Fruit fly (Drosophila melanogaster) whole organism, wandering third instar larva: ENCODE results near the gene CG44088.

ENCODE experiments used
- Abd-B ChIP-seq: fragments of >200 bp; optimal IDR thresholded peaks from 2 replicates; lab custom pipeline; 2017; ENCODE audit warnings: missing biosample characterization, missing genetic modification characterization
- CG32264 ChIP-seq: fragments of 200-800 bp; sonication (Bioruptor generic); optimal IDR thresholded peaks from 2 replicates; lab custom pipeline; 2016; ENCODE audit warnings: missing biosample characterization, missing genetic modification characterization
- CG9705 ChIP-seq: fragments of 200-800 bp; sonication (Bioruptor generic); optimal IDR thresholded peaks from 2 replicates; lab custom pipeline; 2018; ENCODE audit warnings: missing biosample characterization, mild to moderate bottlenecking, missing genetic modification characterization
- Dfd ChIP-seq: fragments of >200 bp; optimal IDR thresholded peaks from 2 replicates; lab custom pipeline; 2017; ENCODE audit warnings: missing biosample characterization, missing genetic modification characterization
- Dif ChIP-seq: fragments of 200-275, 200-300 bp; sonication (Bioruptor generic); optimal IDR thresholded peaks from 2 replicates; lab custom pipeline; 2018; ENCODE audit warnings: missing biosample characterization, missing genetic modification characterization; ENCODE audit not compliant: partially characterized antibody
- GATAd ChIP-seq: sonication (Bioruptor generic); optimal IDR thresholded peaks from 2 replicates; lab custom pipeline; 2016; ENCODE audit warnings: missing biosample characterization, missing genetic modification characterization
- HLH106 ChIP-seq: fragments of 200-800 bp; optimal IDR thresholded peaks from 3 replicates; lab custom pipeline; 2019; ENCODE audit warnings: missing biosample characterization, mild to moderate bottlenecking, missing genetic modification characterization, moderate library complexity
- Hnf4 ChIP-seq: fragments of 200-800 bp; sonication (Bioruptor generic); optimal IDR thresholded peaks from 2 replicates; lab custom pipeline; 2016; ENCODE audit warnings: missing biosample characterization, mild to moderate bottlenecking, missing genetic modification characterization
- Hr83 ChIP-seq: fragments of 200-300 bp; sonication (Bioruptor generic); optimal IDR thresholded peaks from 2 replicates; lab custom pipeline; 2016; ENCODE audit warnings: missing biosample characterization, mild to moderate bottlenecking, missing genetic modification characterization, moderate library complexity; ENCODE audit not compliant: poor library complexity, severe bottlenecking
- Jra ChIP-seq: sonication (Bioruptor generic); optimal IDR thresholded peaks from 2 replicates; lab custom pipeline; 2016; ENCODE audit warnings: missing biosample characterization, missing genetic modification characterization
- Mio ChIP-seq: sonication (Bioruptor generic); optimal IDR thresholded peaks from 2 replicates; lab custom pipeline; 2016; ENCODE audit warnings: missing biosample characterization, missing genetic modification characterization
- Myc ChIP-seq: fragments of >200 bp; optimal IDR thresholded peaks from 2 replicates; lab custom pipeline; 2017
- N ChIP-seq: fragments of >200 bp; optimal IDR thresholded peaks from 2 replicates; lab custom pipeline; 2018; ENCODE audit warnings: missing biosample characterization, missing external identifiers, missing genetic modification characterization
- OdsH ChIP-seq: fragments of 200-800 bp; sonication (Bioruptor generic); optimal IDR thresholded peaks from 2 replicates; lab custom pipeline; 2016; ENCODE audit warnings: missing biosample characterization, mild to moderate bottlenecking, missing genetic modification characterization
- Rel ChIP-seq, 2 experiments: fragments of 200-800 bp; sonication (Bioruptor generic) in 1 of 2; optimal IDR thresholded peaks; 2 replicates in 1 of 2; 3 replicates in 1 of 2; lab custom pipeline; 2016 to 2019; ENCODE audit warnings: mild to moderate bottlenecking in 2 of 2, missing biosample characterization in 2 of 2, missing genetic modification characterization in 2 of 2, moderate library complexity in 1 of 2
- Sp1 ChIP-seq: fragments of 200-800 bp; sonication (Bioruptor generic); optimal IDR thresholded peaks from 3 replicates; lab custom pipeline; 2019; ENCODE audit warnings: missing biosample characterization, mild to moderate bottlenecking, missing genetic modification characterization, moderate library complexity
- Vsx2 ChIP-seq: fragments of 200-300, 225-300 bp; sonication (Bioruptor generic); optimal IDR thresholded peaks from 2 replicates; lab custom pipeline; 2018; ENCODE audit warnings: missing biosample characterization, missing genetic modification characterization; ENCODE audit not compliant: partially characterized antibody
- br ChIP-seq: fragments of 200-800 bp; sonication (Bioruptor generic); optimal IDR thresholded peaks from 2 replicates; lab custom pipeline; 2016; ENCODE audit warnings: missing biosample characterization, missing genetic modification characterization
- brk ChIP-seq: fragments of 200-800 bp; sonication (Bioruptor generic); optimal IDR thresholded peaks from 2 replicates; lab custom pipeline; 2016; ENCODE audit warnings: missing biosample characterization, mild to moderate bottlenecking, missing genetic modification characterization
- dl ChIP-seq, 2 experiments: fragments of 175-275, 200-275 bp in 1 of 2; fragments of 200-275 bp in 1 of 2; sonication (Bioruptor generic); optimal IDR thresholded peaks; lab custom pipeline; 2018; ENCODE audit warnings: mild to moderate bottlenecking in 2 of 2, missing biosample characterization in 2 of 2, missing genetic modification characterization in 2 of 2, moderate library complexity in 2 of 2; ENCODE audit not compliant: partially characterized antibody in 2 of 2, insufficient read depth in 1 of 2
- dsf ChIP-seq: sonication (Bioruptor generic); optimal IDR thresholded peaks from 2 replicates; lab custom pipeline; 2016; ENCODE audit warnings: missing biosample characterization, missing genetic modification characterization, borderline replicate concordance
- ey ChIP-seq: fragments of 200-800 bp; sonication (Bioruptor generic); optimal IDR thresholded peaks from 2 replicates; lab custom pipeline; 2016; ENCODE audit warnings: missing biosample characterization, missing genetic modification characterization
- foxo ChIP-seq, 2 experiments: fragments of 200-800 bp; sonication (Bioruptor generic); optimal IDR thresholded peaks; 2 replicates in 1 of 2; 3 replicates in 1 of 2; lab custom pipeline; 2016 to 2017; ENCODE audit warnings: missing biosample characterization in 2 of 2, missing genetic modification characterization in 2 of 2
- fru ChIP-seq: fragments of 200-800 bp; sonication (Bioruptor generic); optimal IDR thresholded peaks from 3 replicates; lab custom pipeline; 2016; ENCODE audit warnings: missing biosample characterization, mild to moderate bottlenecking, missing genetic modification characterization
- h ChIP-seq: fragments of 200-800 bp; sonication (Bioruptor generic); optimal IDR thresholded peaks from 3 replicates; lab custom pipeline; 2016; ENCODE audit warnings: missing biosample characterization, mild to moderate bottlenecking, missing genetic modification characterization
- jim ChIP-seq: fragments of 175-275, 200-325 bp; sonication (Bioruptor generic); optimal IDR thresholded peaks from 2 replicates; lab custom pipeline; 2016; ENCODE audit warnings: missing biosample characterization, mild to moderate bottlenecking, missing genetic modification characterization
- lola ChIP-seq: fragments of >200 bp; optimal IDR thresholded peaks from 2 replicates; lab custom pipeline; 2017; ENCODE audit warnings: missing biosample characterization, missing genetic modification characterization
- pan ChIP-seq: fragments of >200 bp; optimal IDR thresholded peaks from 2 replicates; lab custom pipeline; 2017
- psq ChIP-seq: fragments of 200-800 bp; sonication (Bioruptor generic); optimal IDR thresholded peaks from 3 replicates; lab custom pipeline; 2017; ENCODE audit warnings: missing biosample characterization, mild to moderate bottlenecking, missing genetic modification characterization, moderate library complexity
- rgr ChIP-seq: fragments of 200-800 bp; sonication (Bioruptor generic); optimal IDR thresholded peaks from 3 replicates; lab custom pipeline; 2016; ENCODE audit warnings: missing biosample characterization, mild to moderate bottlenecking, missing genetic modification characterization
- sage ChIP-seq: fragments of 200-800 bp; sonication (Bioruptor generic); optimal IDR thresholded peaks from 2 replicates; lab custom pipeline; 2016; ENCODE audit warnings: missing biosample characterization, mild to moderate bottlenecking, missing genetic modification characterization
- sv ChIP-seq: fragments of 200-800 bp; sonication (Bioruptor generic); optimal IDR thresholded peaks from 3 replicates; lab custom pipeline; 2016; ENCODE audit warnings: missing biosample characterization, missing genetic modification characterization
- tai ChIP-seq: sonication (Bioruptor generic); optimal IDR thresholded peaks from 2 replicates; lab custom pipeline; 2016; ENCODE audit warnings: missing biosample characterization, missing genetic modification characterization
- usp ChIP-seq: fragments of >200 bp; optimal IDR thresholded peaks from 2 replicates; lab custom pipeline; 2017; ENCODE audit warnings: missing biosample characterization, missing genetic modification characterization
- woc ChIP-seq: sonication (Bioruptor generic); optimal IDR thresholded peaks from 2 replicates; lab custom pipeline; 2016; ENCODE audit warnings: missing biosample characterization, mild to moderate bottlenecking, missing genetic modification characterization

CG44088 gene

DNA sequence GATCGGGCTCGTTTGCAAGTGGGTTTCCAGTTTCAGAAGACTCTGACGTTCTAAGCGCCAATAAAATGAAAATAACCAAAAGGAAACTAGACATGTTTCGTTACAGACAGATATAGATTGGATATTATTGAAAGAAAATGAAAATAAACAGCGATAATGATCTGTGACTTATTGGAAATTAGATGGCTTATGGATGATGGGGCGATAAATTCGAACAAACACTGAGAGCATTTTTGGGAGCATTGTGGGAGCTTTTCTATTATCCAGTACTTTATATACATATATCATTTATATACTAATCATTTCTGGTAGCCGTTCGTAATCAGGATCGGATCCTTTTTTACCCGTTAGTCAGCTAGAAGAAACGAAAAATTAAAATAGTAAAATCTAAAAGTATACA lies at the start of gene CG44088:
Gene CG44088 (minus strand): TSS at position 101 of the 400 bp plus-strand sequence.
- TF ChIP-seq Abd-B (GFP tag; lab: Kevin White, UChicago) (no peak), jim (no peak), lola (no peak)

DNA sequence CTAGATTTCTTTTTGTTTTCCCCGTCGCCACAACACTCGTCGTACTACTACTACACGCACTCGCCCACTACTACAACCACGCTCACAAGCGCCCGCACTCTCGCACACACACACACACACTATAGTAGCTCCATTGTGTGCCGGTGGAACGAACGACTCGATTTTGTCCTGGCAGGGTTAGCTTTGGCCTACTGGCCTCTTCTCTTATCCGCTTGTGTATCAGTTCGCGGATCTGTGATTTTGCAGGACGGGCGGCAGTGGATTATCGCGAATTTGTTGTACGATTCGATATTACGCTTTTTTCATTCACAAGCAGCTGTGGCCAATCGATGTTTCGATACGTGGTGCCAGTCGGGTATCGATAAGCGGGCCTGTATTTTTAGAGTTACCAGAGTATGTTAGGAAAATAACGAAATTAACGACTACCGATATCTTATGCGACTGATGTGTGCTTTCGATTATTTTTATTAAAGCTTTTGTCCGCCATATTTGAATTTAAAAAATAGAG lies 46.3 kb upstream of the CG44088 start, which contains the start of gene CG14657:
Gene CG14657 (minus strand): TSS at position 335 of the 508 bp plus-strand sequence.
- TF ChIP-seq fru (GFP tag; lab: Kevin White, UChicago) (no peak), Hr83 (GFP tag; lab: Kevin White, UChicago) (no peak), ey (GFP tag; lab: Kevin White, UChicago) (no peak), dl (GFP tag; optimal IDR thresholded peaks at IDR 0.05; lab: Kevin White, UChicago; ENCODE audit: insufficient read depth in 1 of 2, partially characterized antibody in 2 of 2) (no peak), GATAd (GFP tag; lab: Kevin White, UChicago) (no peak), Dif (GFP tag; lab: Kevin White, UChicago) (peak; percentile 15), N (GFP tag; lab: Kevin White, UChicago) (peak; percentile 69), Abd-B (GFP tag; lab: Kevin White, UChicago) (no peak), psq (GFP tag; lab: Kevin White, UChicago) (peak; percentile 5), Mio (GFP tag; lab: Kevin White, UChicago) (no peak), OdsH (GFP tag; lab: Kevin White, UChicago) (no peak), sage (GFP tag; lab: Kevin White, UChicago) (no peak)

DNA sequence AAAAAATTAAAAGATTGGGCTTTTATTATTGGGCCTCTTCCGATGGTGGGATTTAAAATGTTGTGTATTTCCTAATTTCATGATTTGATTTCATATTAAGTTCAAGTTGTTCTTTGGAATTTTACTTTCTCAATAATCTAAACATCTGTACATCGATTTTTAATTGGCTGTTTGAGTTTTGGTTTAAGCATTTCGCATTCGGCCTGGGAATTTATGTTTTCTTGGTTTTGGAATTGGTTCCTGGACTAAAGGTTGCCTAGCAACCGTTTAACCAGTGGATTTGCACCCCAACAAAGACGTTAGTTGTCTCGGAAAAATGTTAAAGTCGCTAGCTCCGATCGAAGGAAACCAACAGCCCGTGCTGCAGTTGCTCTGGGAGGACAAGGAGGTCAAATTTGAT lies 41.2 kb upstream of the CG44088 start, which contains the start of gene BBS5:
Gene BBS5 (plus strand): TSS at position 301 of the 400 bp plus-strand sequence.
- TF ChIP-seq Abd-B (GFP tag; lab: Kevin White, UChicago) (no peak), pan (lab: Kevin White, UChicago) (no peak), GATAd (GFP tag; lab: Kevin White, UChicago) (no peak), fru (GFP tag; lab: Kevin White, UChicago) (no peak), woc (GFP tag; lab: Kevin White, UChicago) (no peak), CG9705 (GFP tag; lab: Kevin White, UChicago) (no peak), CG32264 (GFP tag; lab: Kevin White, UChicago) (no peak), Mio (GFP tag; lab: Kevin White, UChicago) (no peak), Sp1 (GFP tag; lab: Kevin White, UChicago) (no peak), Hnf4 (no peak), br (no peak), Vsx2 (GFP tag; lab: Kevin White, UChicago) (no peak)

DNA sequence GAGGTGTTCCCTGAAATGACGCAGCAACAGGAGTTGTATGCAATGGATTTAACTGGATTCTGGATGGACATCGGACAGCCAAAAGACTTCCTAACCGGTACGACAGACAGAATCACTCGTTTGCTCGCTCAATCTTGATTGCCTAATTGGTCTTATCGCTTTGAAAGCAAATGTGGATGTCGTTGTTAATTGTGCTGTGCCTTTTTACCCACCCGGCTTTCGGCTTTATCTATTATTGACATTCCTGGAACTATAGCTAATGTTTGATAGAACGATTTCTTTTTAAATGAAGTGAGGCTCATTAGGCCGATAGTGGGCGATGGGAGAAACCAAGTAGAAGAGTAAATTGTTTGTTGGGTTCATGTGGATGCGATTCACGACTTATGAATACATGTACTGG lies 39.8 kb upstream of the CG44088 start:
- TF ChIP-seq Sp1 (GFP tag; lab: Kevin White, UChicago) (no peak), HLH106 (tag; lab: Kevin White, UChicago) (no peak), usp (no peak), dsf (GFP tag; lab: Kevin White, UChicago) (no peak), tai (GFP tag; lab: Kevin White, UChicago) (no peak), Vsx2 (GFP tag; lab: Kevin White, UChicago) (no peak), Dfd (GFP tag; lab: Kevin White, UChicago) (no peak), Hnf4 (no peak), OdsH (GFP tag; lab: Kevin White, UChicago) (no peak), Mio (GFP tag; lab: Kevin White, UChicago) (no peak), dl (GFP tag; optimal IDR thresholded peaks at IDR 0.05; lab: Kevin White, UChicago; ENCODE audit: insufficient read depth in 1 of 2, partially characterized antibody in 2 of 2) (no peak), foxo (GFP tag; optimal IDR thresholded peaks at IDR 0.05; lab: Kevin White, UChicago) (no peak), rgr (GFP tag; lab: Kevin White, UChicago) (no peak), pan (lab: Kevin White, UChicago) (no peak)
- TF ChIP-seq, all 38 proteins: peak for 0

dm6 chr3R:4813172-4813716 lies 38.4 kb upstream of the CG44088 start:
- TF ChIP-seq rgr (GFP tag; lab: Kevin White, UChicago) (peak; percentile 41), N (GFP tag; lab: Kevin White, UChicago) (no peak), Hnf4 (peak; percentile 51), psq (GFP tag; lab: Kevin White, UChicago) (peak; percentile 19), jim (no peak), CG32264 (GFP tag; lab: Kevin White, UChicago) (peak; percentile 37), Hr83 (GFP tag; lab: Kevin White, UChicago) (peak; percentile 72), woc (GFP tag; lab: Kevin White, UChicago) (peak; percentile 51), tai (GFP tag; lab: Kevin White, UChicago) (peak; percentile 12), Vsx2 (GFP tag; lab: Kevin White, UChicago) (no peak), Jra (GFP tag; lab: Kevin White, UChicago) (no peak), sv (GFP tag; lab: Kevin White, UChicago) (no peak), fru (GFP tag; lab: Kevin White, UChicago) (peak; percentile 28), Sp1 (GFP tag; lab: Kevin White, UChicago) (peak; percentile 37), ey (GFP tag; lab: Kevin White, UChicago) (no peak), brk (GFP tag; lab: Kevin White, UChicago) (no peak), OdsH (GFP tag; lab: Kevin White, UChicago) (peak; percentile 24), Myc (no peak), CG9705 (GFP tag; lab: Kevin White, UChicago) (peak; percentile 16), Mio (GFP tag; lab: Kevin White, UChicago) (no peak), h (GFP tag; lab: Kevin White, UChicago) (peak; percentile 25), br (peak; percentile 28), HLH106 (tag; lab: Kevin White, UChicago) (no peak), lola (no peak), Rel (GFP tag; optimal IDR thresholded peaks at IDR 0.05; lab: Kevin White, UChicago) (no peak), Rel (tag; optimal IDR thresholded peaks at IDR 0.05; lab: Kevin White, UChicago) (peak; percentile 48), Dif (GFP tag; lab: Kevin White, UChicago) (no peak)
